Fruit fly (Drosophila melanogaster): ENCODE measurements around the gene Nt5a.
A peak's percentile ranks its signal among the peaks of the same experiment; 100 is the strongest.

Gene Nt5a

dm6 chr3L:1302234-1302949 is 4.8 kb downstream of the Nt5a start, which contains the start of the genes Rac1 and Acat2:
Gene Rac1, minus strand, starts transcription at chr3L:1302683.
Gene Acat2, plus strand, starts transcription at chr3L:1302944.
- TF ChIP-seq Rel (GFP tag; optimal IDR thresholded peaks at IDR 0.05) (no peak), Rel (tag; optimal IDR thresholded peaks at IDR 0.05) (peak; percentile 36), dl (GFP tag; optimal IDR thresholded peaks at IDR 0.05; ENCODE audit: insufficient read depth in 1 of 2, partially characterized antibody in 2 of 2) (no peak), Hr83 (GFP tag; optimal IDR thresholded peaks at IDR 0.05; ENCODE audit: poor library complexity, severe bottlenecking) (no peak), usp (GFP tag; optimal IDR thresholded peaks at IDR 0.05) (no peak), lola (GFP tag; optimal IDR thresholded peaks at IDR 0.05) (no peak), Myc (optimal IDR thresholded peaks at IDR 0.05) (peak; percentile 32), Hr78 (GFP tag; optimal IDR thresholded peaks at IDR 0.05) (no peak), Jra (GFP tag; optimal IDR thresholded peaks at IDR 0.05) (no peak), sv (GFP tag; optimal IDR thresholded peaks at IDR 0.05) (peak; percentile 4)

DNA sequence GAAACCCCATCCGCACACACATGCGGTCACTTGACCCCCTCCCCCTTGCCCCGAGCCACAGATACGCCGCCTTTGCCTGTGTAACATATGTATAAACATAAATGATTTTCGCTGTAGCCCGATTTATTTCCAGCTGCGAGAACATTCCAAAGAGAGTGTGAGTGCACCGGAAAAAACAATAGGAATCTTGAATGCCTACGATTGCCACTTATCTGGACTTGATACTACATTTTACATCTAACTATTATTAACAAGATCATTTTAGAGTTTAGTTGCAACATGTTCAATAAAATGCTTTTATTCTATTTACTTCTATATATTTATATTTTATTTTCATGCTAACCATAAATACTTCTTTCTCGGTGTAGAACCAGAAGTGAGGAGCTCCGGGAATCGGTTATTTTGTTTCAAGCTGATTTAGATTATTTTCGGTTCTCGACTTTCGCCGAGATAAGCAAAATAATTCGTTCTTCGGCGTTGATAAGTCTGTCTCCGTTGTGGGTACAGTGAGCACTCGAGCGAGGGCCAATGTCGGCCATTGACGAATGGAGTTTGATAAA is 7.1 kb downstream of the Nt5a start:
- TF ChIP-seq sv (GFP tag; optimal IDR thresholded peaks at IDR 0.05) (peak; percentile 74), ey (GFP tag; optimal IDR thresholded peaks at IDR 0.05) (peak; percentile 68), lola (GFP tag; optimal IDR thresholded peaks at IDR 0.05) (no peak), brk (GFP tag; optimal IDR thresholded peaks at IDR 0.05) (no peak), Mio (GFP tag; optimal IDR thresholded peaks at IDR 0.05) (no peak), Hr78 (GFP tag; optimal IDR thresholded peaks at IDR 0.05) (no peak), woc (GFP tag; optimal IDR thresholded peaks at IDR 0.05) (peak; percentile 28), CG9705 (GFP tag; optimal IDR thresholded peaks at IDR 0.05) (peak; percentile 36), N (GFP tag; optimal IDR thresholded peaks at IDR 0.05) (no peak), Myc (optimal IDR thresholded peaks at IDR 0.05) (no peak), Dfd (GFP tag; optimal IDR thresholded peaks at IDR 0.05) (no peak), Rel (GFP tag; optimal IDR thresholded peaks at IDR 0.05) (no peak), Rel (tag; optimal IDR thresholded peaks at IDR 0.05) (peak; percentile 54), br (GFP tag; optimal IDR thresholded peaks at IDR 0.05) (peak; percentile 59), rgr (GFP tag; optimal IDR thresholded peaks at IDR 0.05) (peak; percentile 76), fru (GFP tag; optimal IDR thresholded peaks at IDR 0.05) (peak; percentile 80), HLH106 (tag; optimal IDR thresholded peaks at IDR 0.05) (peak; percentile 80), h (GFP tag; optimal IDR thresholded peaks at IDR 0.05) (peak; percentile 80), usp (GFP tag; optimal IDR thresholded peaks at IDR 0.05) (no peak), jim (GFP tag; optimal IDR thresholded peaks at IDR 0.05) (no peak), Hr83 (GFP tag; optimal IDR thresholded peaks at IDR 0.05; ENCODE audit: poor library complexity, severe bottlenecking) (no peak), Sp1 (GFP tag; optimal IDR thresholded peaks at IDR 0.05) (peak; percentile 78), foxo (GFP tag; optimal IDR thresholded peaks at IDR 0.05) (peak in 1 of 2 experiments; percentile 74), CrebA (GFP tag; optimal IDR thresholded peaks at IDR 0.05; ENCODE audit: borderline replicate concordance) (no peak), OdsH (GFP tag; optimal IDR thresholded peaks at IDR 0.05) (peak; percentile 84), dsf (GFP tag; optimal IDR thresholded peaks at IDR 0.05; ENCODE audit: borderline replicate concordance) (no peak), psq (GFP tag; optimal IDR thresholded peaks at IDR 0.05) (peak; percentile 79)

DNA sequence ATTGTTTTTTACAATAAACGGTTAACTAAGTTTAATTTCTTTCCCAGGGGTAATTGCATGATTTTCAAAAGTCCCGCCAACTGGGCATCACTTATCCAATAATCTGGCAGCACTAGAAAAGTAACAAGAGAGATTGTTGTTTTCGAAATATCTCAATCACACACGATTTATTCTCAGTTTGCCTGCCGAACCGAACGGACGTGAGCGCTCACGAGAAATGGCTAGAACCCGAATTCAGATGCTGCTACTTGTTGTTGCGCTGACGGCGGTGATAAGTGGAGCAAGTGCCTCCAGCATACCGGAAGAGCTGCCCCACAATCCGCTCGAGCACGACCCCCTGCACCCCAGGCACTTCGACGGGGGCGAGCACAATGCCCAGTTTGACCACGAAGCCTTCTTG is 8.7 kb downstream of the Nt5a start, which contains the start of gene scf:
Gene scf, plus strand, starts transcription at position 164 of the 400 bp plus-strand sequence.
- TF ChIP-seq foxo (GFP tag; optimal IDR thresholded peaks at IDR 0.05) (no peak), Rel (GFP tag; optimal IDR thresholded peaks at IDR 0.05) (no peak), Rel (tag; optimal IDR thresholded peaks at IDR 0.05) (peak; percentile 58), dsf (GFP tag; optimal IDR thresholded peaks at IDR 0.05; ENCODE audit: borderline replicate concordance) (no peak), fru (GFP tag; optimal IDR thresholded peaks at IDR 0.05) (peak; percentile 99), Myc (optimal IDR thresholded peaks at IDR 0.05) (peak; percentile 63), Jra (GFP tag; optimal IDR thresholded peaks at IDR 0.05) (no peak), brk (GFP tag; optimal IDR thresholded peaks at IDR 0.05) (no peak), pan (optimal IDR thresholded peaks at IDR 0.05) (no peak), dl (GFP tag; optimal IDR thresholded peaks at IDR 0.05; ENCODE audit: insufficient read depth in 1 of 2, partially characterized antibody in 2 of 2) (no peak), Dif (GFP tag; optimal IDR thresholded peaks at IDR 0.05; ENCODE audit: partially characterized antibody) (peak; percentile 57), woc (GFP tag; optimal IDR thresholded peaks at IDR 0.05) (peak; percentile 4), Sp1 (GFP tag; optimal IDR thresholded peaks at IDR 0.05) (peak; percentile 22), sage (GFP tag; optimal IDR thresholded peaks at IDR 0.05) (no peak), Hr78 (GFP tag; optimal IDR thresholded peaks at IDR 0.05) (no peak)
